Worm (Caenorhabditis elegans) whole organism, L4 larva: ENCODE measurements around the gene hhat-2.

Experiments
- F49E8.2 ChIP-seq: sonication (generic microtip); optimal IDR thresholded peaks from 2 replicates; lab custom pipeline; 2016; ENCODE audit warnings: missing compliant biosample characterization, mild to moderate bottlenecking, missing genetic modification characterization, borderline replicate concordance
- aly-2 ChIP-seq: sonication (generic microtip); optimal IDR thresholded peaks from 2 replicates; lab custom pipeline; 2018; ENCODE audit warnings: missing biosample characterization, missing genetic modification characterization
- daf-19 ChIP-seq: fragments of 200-800 bp; sonication (Bioruptor generic); conservative IDR thresholded peaks from 2 replicates; pipeline ENCODE4 v1.3.6; 2022; ENCODE audit warnings: missing genetic modification characterization, missing compliant biosample characterization
- daf-8 ChIP-seq: fragments of 200-800 bp; sonication (Bioruptor generic); IDR thresholded peaks from 2 replicates; pipeline ENCODE4 v1.3.6; 2022; ENCODE audit warnings: missing genetic modification characterization, missing compliant biosample characterization
- egl-27 ChIP-seq: sonication (generic microtip); optimal IDR thresholded peaks from 3 replicates; lab custom pipeline; 2017; ENCODE audit warnings: missing biosample characterization, missing genetic modification reagents, missing genetic modification characterization
- gei-8 ChIP-seq: fragments of 200-800 bp; sonication (Bioruptor generic); optimal IDR thresholded peaks from 2 replicates; lab custom pipeline; 2018; ENCODE audit warnings: mild to moderate bottlenecking, missing genetic modification characterization, missing compliant biosample characterization
- hlh-30 ChIP-seq: sonication (generic microtip); optimal IDR thresholded peaks from 2 replicates; lab custom pipeline; 2017; ENCODE audit warnings: antibody characterized with exemption, mild to moderate bottlenecking, missing genetic modification characterization, missing compliant biosample characterization; ENCODE audit not compliant: insufficient read depth
- hmg-1.1 ChIP-seq: fragments of 200-800 bp; sonication (Bioruptor generic); IDR thresholded peaks from 2 replicates; pipeline ENCODE4 v1.3.6; 2022; ENCODE audit warnings: missing genetic modification reagents, missing genetic modification characterization, missing compliant biosample characterization
- lin-13 ChIP-seq: fragments of 150-350 bp; optimal IDR thresholded peaks from 2 replicates; lab custom pipeline; 2014; ENCODE audit warnings: missing biosample characterization, missing genetic modification reagents, missing genetic modification characterization
- lin-15B ChIP-seq: fragments of 150-350 bp; sonication (generic microtip); optimal IDR thresholded peaks from 3 replicates; lab custom pipeline; 2014; ENCODE audit warnings: missing biosample characterization, missing genetic modification characterization
- lin-39 ChIP-seq: fragments of 150-350 bp; optimal IDR thresholded peaks from 2 replicates; lab custom pipeline; 2014; ENCODE audit warnings: missing biosample characterization, missing genetic modification reagents, missing genetic modification characterization
- lir-3 ChIP-seq: sonication (generic microtip); optimal IDR thresholded peaks from 2 replicates; lab custom pipeline; 2016; ENCODE audit warnings: mild to moderate bottlenecking, missing genetic modification characterization, missing compliant biosample characterization
- mep-1 ChIP-seq: fragments of 150-350 bp; sonication (generic microtip); optimal IDR thresholded peaks from 3 replicates; lab custom pipeline; 2014; ENCODE audit warnings: missing biosample characterization, missing genetic modification characterization
- nhr-25 ChIP-seq: sonication (generic microtip); optimal IDR thresholded peaks from 2 replicates; lab custom pipeline; 2017; ENCODE audit warnings: missing genetic modification characterization, mild to moderate bottlenecking, missing compliant biosample characterization, antibody characterized with exemption, moderate library complexity, borderline replicate concordance; ENCODE audit not compliant: insufficient read depth
- nhr-28 ChIP-seq: fragments of 150-350 bp; optimal IDR thresholded peaks from 2 replicates; lab custom pipeline; 2014; ENCODE audit warnings: missing biosample characterization, missing genetic modification characterization
- nhr-48 ChIP-seq: sonication (generic microtip); optimal IDR thresholded peaks from 2 replicates; lab custom pipeline; 2016; ENCODE audit warnings: mild to moderate bottlenecking, missing genetic modification characterization, missing compliant biosample characterization
- pha-4 ChIP-seq, 2 experiments: fragments of 150-350 bp in 1 of 2; fragments of 200-800 bp in 1 of 2; sonication (Bioruptor generic) in 1 of 2; IDR thresholded peaks in 1 of 2; optimal IDR thresholded peaks in 1 of 2; 2 replicates each; pipeline versions ENCODE4 v1.3.6 to Lab custom; 2014 to 2022; ENCODE audit warnings: missing genetic modification characterization in 2 of 2, missing genetic modification reagents in 2 of 2, missing biosample characterization in 1 of 2, missing compliant biosample characterization in 1 of 2
- zag-1 ChIP-seq: fragments of 150-350 bp; optimal IDR thresholded peaks from 2 replicates; lab custom pipeline; 2014; ENCODE audit warnings: missing biosample characterization, missing genetic modification characterization
- zip-11 ChIP-seq: fragments of 200-800 bp; sonication (Bioruptor generic); IDR thresholded peaks from 2 replicates; pipeline ENCODE4 v1.3.6; 2022; ENCODE audit warnings: missing genetic modification characterization, missing compliant biosample characterization

The hhat-2 gene

ce11 chrIV:14781537-14781936 lies 47.4 kb downstream of the hhat-2 start, which contains the start of gene Y57G11C.8:
Gene Y57G11C.8 (plus strand): TSS chrIV:14781837.
- TF ChIP-seq lir-3 (no peak), lin-39 (tag; lab: Kevin White, UChicago) (no peak), daf-19 (no peak), mep-1 (tag; lab: Kevin White, UChicago) (no peak), zip-11 (GFP tag; lab: Robert Waterston, UW) (no peak), F49E8.2 (tag; lab: Kevin White, UChicago) (no peak), daf-8 (GFP tag; lab: Robert Waterston, UW) (no peak), lin-15B (tag; lab: Kevin White, UChicago) (no peak), gei-8 (GFP tag; lab: Kevin White, UChicago) (no peak), zag-1 (tag; lab: Kevin White, UChicago) (no peak), pha-4 (GFP tag; IDR thresholded peaks at IDR 0.05; lab: Robert Waterston, UW) (no peak), pha-4 (tag; optimal IDR thresholded peaks at IDR 0.05; lab: Kevin White, UChicago) (no peak), hlh-30 (tag; lab: Kevin White, UChicago) (no peak), nhr-48 (tag; lab: Kevin White, UChicago) (no peak), lin-13 (no peak), nhr-28 (tag; lab: Kevin White, UChicago) (no peak), aly-2 (no peak), hmg-1.1 (GFP tag; lab: Robert Waterston, UW) (no peak), egl-27 (tag; lab: Kevin White, UChicago) (no peak), nhr-25 (tag; lab: Kevin White, UChicago) (no peak)

- TF ChIP-seq F49E8.2 (tag; lab: Kevin White, UChicago), result peak; percentile 66
These were observed 48.4 kb downstream of the hhat-2 start for ce11 chrIV:14780566-14780965.
